Fruit fly (Drosophila melanogaster) whole organism, adult: ENCODE results near the gene CG14043.

Source experiments
- CG12768 ChIP-seq: fragments of 200-800 bp; sonication (Bioruptor generic); optimal IDR thresholded peaks from 2 replicates; lab custom pipeline; 2017; ENCODE audit warnings: missing biosample characterization, missing genetic modification characterization, mild to moderate bottlenecking, moderate library complexity, missing genetic modification reagents
- CG14711 ChIP-seq: fragments of 200-800 bp; sonication (Bioruptor generic); optimal IDR thresholded peaks from 2 replicates; lab custom pipeline; 2018; ENCODE audit warnings: missing biosample characterization, mild to moderate bottlenecking, missing genetic modification characterization, moderate library complexity
- CG1620 ChIP-seq: fragments of 200-800 bp; sonication (Bioruptor generic); optimal IDR thresholded peaks from 2 replicates; lab custom pipeline; 2016; ENCODE audit warnings: missing biosample characterization, missing genetic modification characterization
- CG33017 ChIP-seq: fragments of 200-800 bp; sonication (Bioruptor generic); optimal IDR thresholded peaks from 2 replicates; lab custom pipeline; 2018; ENCODE audit warnings: missing biosample characterization, mild to moderate bottlenecking, missing genetic modification characterization, moderate library complexity
- CG7045 ChIP-seq: fragments of 200-800 bp; sonication (Bioruptor generic); optimal IDR thresholded peaks from 2 replicates; lab custom pipeline; 2017; ENCODE audit warnings: missing biosample characterization, mild to moderate bottlenecking, missing genetic modification characterization
- Crg-1 ChIP-seq: fragments of 200-800 bp; sonication (Bioruptor generic); optimal IDR thresholded peaks from 2 replicates; lab custom pipeline; 2016; ENCODE audit warnings: missing biosample characterization, missing genetic modification characterization
- Hr96 ChIP-seq: fragments of 200-800 bp; sonication (Bioruptor generic); optimal IDR thresholded peaks from 2 replicates; lab custom pipeline; 2016; ENCODE audit warnings: missing biosample characterization, missing genetic modification characterization
- bab1 ChIP-seq: fragments of 200-800 bp; sonication (Bioruptor generic); optimal IDR thresholded peaks from 3 replicates; lab custom pipeline; 2019; ENCODE audit warnings: missing biosample characterization, mild to moderate bottlenecking, missing genetic modification characterization, moderate library complexity
- cnc ChIP-seq, 2 experiments: fragments of >200 bp; optimal IDR thresholded peaks; 2 replicates each; lab custom pipeline; 2017
- ovo ChIP-seq: fragments of 200-800 bp; sonication (Bioruptor generic); optimal IDR thresholded peaks from 2 replicates; lab custom pipeline; 2016; ENCODE audit warnings: missing biosample characterization, missing genetic modification characterization
- tj ChIP-seq: fragments of 200-800 bp; sonication (Bioruptor generic); optimal IDR thresholded peaks from 3 replicates; lab custom pipeline; 2017; ENCODE audit warnings: missing biosample characterization, mild to moderate bottlenecking, missing genetic modification characterization, moderate library complexity
- toe ChIP-seq: fragments of 200-800 bp; sonication (Bioruptor generic); optimal IDR thresholded peaks from 2 replicates; lab custom pipeline; 2016; ENCODE audit warnings: missing biosample characterization, missing genetic modification characterization

- TF ChIP-seq CG33017 (tag; lab: Kevin White, UChicago) = no peak
- TF ChIP-seq Hr96 = no peak
- no peak for TF ChIP-seq tj
- TF ChIP-seq cnc (optimal IDR thresholded peaks at IDR 0.05; lab: Kevin White, UChicago) = no peak
- no peak for TF ChIP-seq CG1620 (GFP tag; lab: Kevin White, UChicago)
- no peak for TF ChIP-seq CG14711
- no peak for TF ChIP-seq ovo (GFP tag; lab: Kevin White, UChicago)
- no peak for TF ChIP-seq CG7045 (GFP tag; lab: Kevin White, UChicago)
- TF ChIP-seq CG12768 = no peak
- TF ChIP-seq toe (GFP tag; lab: Kevin White, UChicago) = no peak
- TF ChIP-seq Crg-1 (GFP tag; lab: Kevin White, UChicago) = no peak
- TF ChIP-seq bab1 (GFP tag; lab: Kevin White, UChicago) = peak; percentile 14
These were observed 7.6 kb downstream of the CG14043 start, which contains the start of gene CG8891 for dm6 chr2L:4979138-4979537.
